Fruit fly (Drosophila melanogaster): ENCODE data around the gene CG7600.

Gene CG7600

DNA sequence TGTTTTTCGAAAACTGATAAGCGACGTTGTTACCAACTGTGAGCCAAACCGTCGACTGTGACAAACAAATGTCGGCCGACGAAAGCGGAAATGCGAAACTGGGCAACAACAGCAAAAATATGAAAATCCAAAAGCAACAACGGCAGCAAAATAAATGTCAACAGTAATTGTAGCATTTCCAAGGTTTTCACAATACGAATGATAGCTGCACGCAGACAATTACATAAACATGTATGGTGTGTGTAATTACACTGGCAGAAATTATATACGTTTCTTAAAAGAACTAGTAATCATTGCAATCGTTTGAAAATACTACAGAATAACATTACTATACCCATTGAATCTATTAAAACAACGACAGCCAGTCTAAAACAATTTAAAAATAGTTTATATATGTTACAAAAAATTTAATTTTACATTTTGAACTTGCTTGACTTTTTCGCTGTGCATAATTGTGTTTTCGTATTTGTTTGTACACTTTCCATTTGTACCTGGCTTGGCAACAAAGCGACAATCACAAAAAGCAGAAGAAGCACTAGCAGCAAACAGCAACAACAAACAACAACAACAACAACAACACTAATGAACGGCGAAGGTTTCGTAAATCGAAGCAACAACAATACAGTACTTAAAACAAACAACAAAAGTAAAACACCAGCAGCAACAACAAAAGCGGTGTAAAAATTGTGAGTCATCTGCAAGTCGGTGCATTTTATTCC, 50.3 kb downstream of the CG7600 start (continued):
- peak; percentile 62; the same call in 1 of the 3 replicates for TF ChIP-seq CG2889 (GFP tag; IDR thresholded peaks at IDR 0.05)
- peak; percentile 80 for TF ChIP-seq CG11247 (GFP tag; IDR thresholded peaks at IDR 0.05)
- peak; percentile 15 for TF ChIP-seq seq (GFP tag; IDR thresholded peaks at IDR 0.05)
- peak; percentile 78 for TF ChIP-seq Ptx1 (GFP tag; IDR thresholded peaks at IDR 0.05)
- TF ChIP-seq exex (tag; optimal IDR thresholded peaks at IDR 0.05): peak; percentile 58
- no peak for TF ChIP-seq CG34224 (GFP tag; IDR thresholded peaks at IDR 0.05; ENCODE audit: partially characterized antibody)
- TF ChIP-seq CG10543 (GFP tag; optimal IDR thresholded peaks at IDR 0.05): no peak
- no peak for TF ChIP-seq CG8478 (optimal IDR thresholded peaks at IDR 0.05)
- TF ChIP-seq Antp (GFP tag; optimal IDR thresholded peaks at IDR 0.05): no peak
- TF ChIP-seq Chrac-16 (GFP tag; optimal IDR thresholded peaks at IDR 0.05): peak; percentile 38
- TF ChIP-seq CG1792 (GFP tag; optimal IDR thresholded peaks at IDR 0.05): no peak
- TF ChIP-seq CG11560 (tag; IDR thresholded peaks at IDR 0.05): peak; percentile 57; the same call in 2 of the 3 replicates
- TF ChIP-seq HLH3B (GFP tag; IDR thresholded peaks at IDR 0.05): peak; percentile 85
- TF ChIP-seq Taf1 (GFP tag; IDR thresholded peaks at IDR 0.05): peak; percentile 65; the same call in 1 of the 2 replicates
- peak; percentile 32 for TF ChIP-seq CG10147 (GFP tag; optimal IDR thresholded peaks at IDR 0.05)
- no peak for TF ChIP-seq Dad (GFP tag; optimal IDR thresholded peaks at IDR 0.05)
- peak; percentile 72 for TF ChIP-seq CG15696 (tag; optimal IDR thresholded peaks at IDR 0.05)
- peak; percentile 75 for TF ChIP-seq ap (GFP tag; IDR thresholded peaks at IDR 0.05)
- no peak for TF ChIP-seq Hr78 (GFP tag; optimal IDR thresholded peaks at IDR 0.05)
- TF ChIP-seq eve (GFP tag; optimal IDR thresholded peaks at IDR 0.05): no peak
- no peak for TF ChIP-seq CG12236 (GFP tag; optimal IDR thresholded peaks at IDR 0.05)
- no peak for TF ChIP-seq CG6765 (GFP tag; optimal IDR thresholded peaks at IDR 0.05)
- no peak for TF ChIP-seq CG3163 (GFP tag; optimal IDR thresholded peaks at IDR 0.05)
- TF ChIP-seq gro (GFP tag; optimal IDR thresholded peaks at IDR 0.05): no peak
- TF ChIP-seq Side (GFP tag; optimal IDR thresholded peaks at IDR 0.05): no peak
- TF ChIP-seq slp2 (GFP tag; optimal IDR thresholded peaks at IDR 0.05): peak; percentile 28
- peak; percentile 4 for TF ChIP-seq org-1 (GFP tag; optimal IDR thresholded peaks at IDR 0.05)
- TF ChIP-seq usp (GFP tag; optimal IDR thresholded peaks at IDR 0.05): no peak
- no peak for TF ChIP-seq CG15011 (GFP tag; optimal IDR thresholded peaks at IDR 0.05)
- no peak for TF ChIP-seq CG15601 (tag; optimal IDR thresholded peaks at IDR 0.05)
- peak; percentile 58 for TF ChIP-seq CG10979 (tag; optimal IDR thresholded peaks at IDR 0.05)
- peak; percentile 86 for TF ChIP-seq sens (GFP tag)
- peak; percentile 57 for TF ChIP-seq scrt (GFP tag; optimal IDR thresholded peaks at IDR 0.05)
- TF ChIP-seq jing (GFP tag; optimal IDR thresholded peaks at IDR 0.05): peak; percentile 57
- TF ChIP-seq NFAT (GFP tag; IDR thresholded peaks at IDR 0.05): peak; percentile 25; the same call in 1 of the 2 replicates
- TF ChIP-seq Oaz (GFP tag; IDR thresholded peaks at IDR 0.05): peak; percentile 61
- TF ChIP-seq NC2β (GFP tag; optimal IDR thresholded peaks at IDR 0.05): peak; percentile 15
- TF ChIP-seq CG10462 (GFP tag; optimal IDR thresholded peaks at IDR 0.05): peak; percentile 10
- peak; percentile 63 for TF ChIP-seq stc (GFP tag; IDR thresholded peaks at IDR 0.05)
- peak; percentile 54 for TF ChIP-seq lilli (GFP tag; optimal IDR thresholded peaks at IDR 0.05)
- TF ChIP-seq CG17802 (tag; optimal IDR thresholded peaks at IDR 0.05): peak; percentile 19
- no peak for TF ChIP-seq CG11723 (GFP tag; optimal IDR thresholded peaks at IDR 0.05)
- no peak for TF ChIP-seq HLHmδ (GFP tag; optimal IDR thresholded peaks at IDR 0.05)
- TF ChIP-seq CG4424 (GFP tag; optimal IDR thresholded peaks at IDR 0.05): peak; percentile 53
- TF ChIP-seq CG8290 (GFP tag; optimal IDR thresholded peaks at IDR 0.05): peak; percentile 16
- peak in 1 of 2 experiments; percentile 40 for TF ChIP-seq CG8290 (tag; optimal IDR thresholded peaks at IDR 0.05)
- TF ChIP-seq fd96Cb (tag; optimal IDR thresholded peaks at IDR 0.05): peak; percentile 67
- peak; percentile 77 for TF ChIP-seq Fer3 (tag; optimal IDR thresholded peaks at IDR 0.05)
- no peak for TF ChIP-seq CG7745 (tag; optimal IDR thresholded peaks at IDR 0.05)
- no peak for TF ChIP-seq CG14710 (tag; optimal IDR thresholded peaks at IDR 0.05)
- no peak for TF ChIP-seq odd (GFP tag; optimal IDR thresholded peaks at IDR 0.05)
